Fruit fly (Drosophila melanogaster) whole organism, embryonic: Measurements from ENCODE around the gene CG31468.
A peak's percentile ranks its signal among the peaks of the same experiment; 100 is the strongest.

Experiments
- Atf-2 ChIP-seq: fragments of 200-800 bp; sonication (Bioruptor generic); optimal IDR thresholded peaks from 2 replicates; lab custom pipeline; 2016; ENCODE audit warnings: missing biosample characterization, missing genetic modification characterization
- BtbVII ChIP-seq: fragments of 200-800 bp; sonication (Bioruptor generic); optimal IDR thresholded peaks from 3 replicates; lab custom pipeline; 2017; ENCODE audit warnings: missing biosample characterization, mild to moderate bottlenecking, missing genetic modification characterization
- CG13424 ChIP-seq: fragments of 200-800 bp; sonication (Bioruptor generic); optimal IDR thresholded peaks from 2 replicates; lab custom pipeline; 2019; ENCODE audit warnings: missing biosample characterization, mild to moderate bottlenecking, missing genetic modification characterization, moderate library complexity
- CG13775 ChIP-seq: fragments of 200-800 bp; sonication (Bioruptor generic); optimal IDR thresholded peaks from 3 replicates; lab custom pipeline; 2017; ENCODE audit warnings: missing biosample characterization, mild to moderate bottlenecking, missing genetic modification characterization
- CG16813 ChIP-seq: fragments of 200-800 bp; sonication (Bioruptor generic); IDR thresholded peaks from 3 replicates; pipeline ENCODE4 v1.3.6; 2022; ENCODE audit warnings: missing biosample characterization, missing genetic modification characterization; ENCODE audit not compliant: partially characterized antibody
- CG17912 ChIP-seq: fragments of 200-800 bp; sonication (Bioruptor generic); optimal IDR thresholded peaks from 2 replicates; lab custom pipeline; 2018; ENCODE audit warnings: missing biosample characterization, mild to moderate bottlenecking, missing genetic modification characterization
- CG18599 ChIP-seq: fragments of 200-800 bp; sonication (Bioruptor generic); optimal IDR thresholded peaks from 3 replicates; lab custom pipeline; 2017; ENCODE audit warnings: missing biosample characterization, missing genetic modification characterization, mild to moderate bottlenecking, moderate library complexity, missing genetic modification reagents
- CG2120 ChIP-seq: fragments of 200-800 bp; sonication (Bioruptor generic); optimal IDR thresholded peaks from 3 replicates; lab custom pipeline; 2016; ENCODE audit warnings: missing biosample characterization, missing genetic modification characterization
- CG31441 ChIP-seq: fragments of 200-800 bp; sonication (Bioruptor generic); IDR thresholded peaks from 2 replicates; pipeline ENCODE4 v1.3.6; 2022; ENCODE audit warnings: missing biosample characterization, missing genetic modification characterization
- CG42726 ChIP-seq: fragments of 200-800 bp; sonication (Bioruptor generic); IDR thresholded peaks from 2 replicates; pipeline ENCODE4 v1.3.6; 2022; ENCODE audit warnings: missing biosample characterization, missing genetic modification characterization; ENCODE audit not compliant: partially characterized antibody
- CG6683 ChIP-seq: fragments of 200-800 bp; sonication (Bioruptor generic); optimal IDR thresholded peaks from 2 replicates; lab custom pipeline; 2017; ENCODE audit warnings: missing biosample characterization, mild to moderate bottlenecking, missing genetic modification characterization, missing genetic modification reagents
- CG6765 ChIP-seq: fragments of 200-800 bp; sonication (Bioruptor generic); optimal IDR thresholded peaks from 3 replicates; lab custom pipeline; 2017; ENCODE audit warnings: missing biosample characterization, mild to moderate bottlenecking, missing genetic modification characterization
- CG6854 ChIP-seq: fragments of 200-800 bp; sonication (Bioruptor generic); optimal IDR thresholded peaks from 3 replicates; lab custom pipeline; 2017; ENCODE audit warnings: missing biosample characterization, mild to moderate bottlenecking, missing genetic modification characterization
- CG7839 ChIP-seq: fragments of 200-800 bp; sonication (Bioruptor generic); optimal IDR thresholded peaks from 3 replicates; lab custom pipeline; 2018; ENCODE audit warnings: missing biosample characterization, mild to moderate bottlenecking, missing genetic modification characterization, moderate library complexity
- CG7987 ChIP-seq: fragments of 200-800 bp; sonication (Bioruptor generic); optimal IDR thresholded peaks from 2 replicates; lab custom pipeline; 2018; ENCODE audit warnings: missing biosample characterization, mild to moderate bottlenecking, missing genetic modification characterization, moderate library complexity
- Chrac-16 ChIP-seq: fragments of 200-800 bp; sonication (Bioruptor generic); optimal IDR thresholded peaks from 3 replicates; lab custom pipeline; 2016; ENCODE audit warnings: missing biosample characterization, missing genetic modification characterization
- CoRest ChIP-seq: fragments of 200-800 bp; sonication (Bioruptor generic); optimal IDR thresholded peaks from 3 replicates; lab custom pipeline; 2018; ENCODE audit warnings: missing biosample characterization, mild to moderate bottlenecking, missing genetic modification characterization, moderate library complexity
- D19A ChIP-seq: fragments of 200-800 bp; optimal IDR thresholded peaks from 3 replicates; lab custom pipeline; 2019; ENCODE audit warnings: missing biosample characterization, mild to moderate bottlenecking, missing genetic modification characterization, moderate library complexity
- Dip2 ChIP-seq: fragments of 200-800 bp; sonication (Bioruptor generic); IDR thresholded peaks from 2 replicates; pipeline ENCODE4 v1.3.6; 2022; ENCODE audit warnings: missing biosample characterization, missing genetic modification characterization
- Dip3 ChIP-seq: fragments of 200-800 bp; sonication (Bioruptor generic); optimal IDR thresholded peaks from 3 replicates; lab custom pipeline; 2016; ENCODE audit warnings: missing biosample characterization, missing genetic modification characterization
- Doc3 ChIP-seq: fragments of 200-800 bp; sonication (Bioruptor generic); IDR thresholded peaks from 3 replicates; pipeline ENCODE4 v1.3.6; 2022; ENCODE audit warnings: missing biosample characterization, missing genetic modification characterization; ENCODE audit not compliant: partially characterized antibody
- ERR ChIP-seq: fragments of 200-800 bp; sonication (Bioruptor generic); optimal IDR thresholded peaks from 2 replicates; lab custom pipeline; 2016; ENCODE audit warnings: missing biosample characterization, missing genetic modification characterization
- Gug ChIP-seq: fragments of 200-800 bp; sonication (Bioruptor generic); IDR thresholded peaks from 4 replicates; pipeline ENCODE4 v1.3.6; 2022; ENCODE audit warnings: missing biosample characterization, missing genetic modification characterization
- HLH4C ChIP-seq: fragments of 200-800 bp; sonication (Bioruptor generic); IDR thresholded peaks from 3 replicates; pipeline ENCODE4 v1.3.6; 2022; ENCODE audit warnings: missing biosample characterization, missing genetic modification characterization; ENCODE audit not compliant: partially characterized antibody
- Hmx ChIP-seq: fragments of 200-800 bp; sonication (Bioruptor generic); optimal IDR thresholded peaks from 2 replicates; lab custom pipeline; 2016; ENCODE audit warnings: missing biosample characterization, missing genetic modification characterization
- Hr3 ChIP-seq: fragments of 200-800 bp; sonication (Bioruptor generic); optimal IDR thresholded peaks from 3 replicates; lab custom pipeline; 2016; ENCODE audit warnings: missing biosample characterization, missing genetic modification characterization
- Hr39 ChIP-seq: fragments of >200 bp; optimal IDR thresholded peaks from 2 replicates; lab custom pipeline; 2017
- Hsf ChIP-seq: fragments of 200-800 bp; sonication (Bioruptor generic); optimal IDR thresholded peaks from 3 replicates; lab custom pipeline; 2016; ENCODE audit warnings: missing biosample characterization, missing genetic modification characterization
- Mad ChIP-seq: fragments of 200-800 bp; sonication (Bioruptor generic); optimal IDR thresholded peaks from 2 replicates; lab custom pipeline; 2016; ENCODE audit warnings: missing biosample characterization, missing genetic modification characterization
- Rx ChIP-seq: fragments of 200-800 bp; sonication (Bioruptor generic); IDR thresholded peaks from 2 replicates; pipeline ENCODE4 v1.3.6; 2022; ENCODE audit warnings: missing biosample characterization, missing genetic modification characterization
- Sox100B ChIP-seq: fragments of 200-800 bp; sonication (Bioruptor generic); optimal IDR thresholded peaks from 3 replicates; lab custom pipeline; 2018; ENCODE audit warnings: missing biosample characterization, mild to moderate bottlenecking, missing genetic modification characterization
- Spps ChIP-seq: fragments of 200-800 bp; sonication (Bioruptor generic); optimal IDR thresholded peaks from 2 replicates; lab custom pipeline; 2018; ENCODE audit warnings: missing biosample characterization, mild to moderate bottlenecking, missing genetic modification characterization
- TFAM ChIP-seq: fragments of 200-800 bp; sonication (Bioruptor generic); optimal IDR thresholded peaks from 2 replicates; lab custom pipeline; 2017; ENCODE audit warnings: missing biosample characterization, missing genetic modification characterization, inconsistent platforms
- Tbp ChIP-seq: fragments of >200 bp; optimal IDR thresholded peaks from 2 replicates; lab custom pipeline; 2018; ENCODE audit warnings: missing biosample characterization, missing genetic modification characterization
- croc ChIP-seq: fragments of 200-800 bp; sonication (Bioruptor generic); conservative IDR thresholded peaks from 3 replicates; pipeline ENCODE4 v1.3.6; 2022; ENCODE audit warnings: missing biosample characterization, missing genetic modification characterization
- cwo ChIP-seq: fragments of 200-800 bp; sonication (Bioruptor generic); optimal IDR thresholded peaks from 3 replicates; lab custom pipeline; 2017; ENCODE audit warnings: missing biosample characterization, missing genetic modification characterization, mild to moderate bottlenecking, moderate library complexity, missing genetic modification reagents
- dan ChIP-seq: fragments of 200-800 bp; sonication (Bioruptor generic); IDR thresholded peaks from 2 replicates; pipeline ENCODE4 v1.3.6; 2022; ENCODE audit warnings: missing biosample characterization, missing genetic modification characterization
- fu2 ChIP-seq: fragments of 200-800 bp; sonication (Bioruptor generic); optimal IDR thresholded peaks from 2 replicates; lab custom pipeline; 2016; ENCODE audit warnings: missing biosample characterization, missing genetic modification characterization
- gem ChIP-seq: fragments of 200-800 bp; sonication (Bioruptor generic); optimal IDR thresholded peaks from 2 replicates; lab custom pipeline; 2019; ENCODE audit warnings: missing biosample characterization, mild to moderate bottlenecking, missing genetic modification characterization, moderate library complexity
- grau ChIP-seq: fragments of 200-800 bp; optimal IDR thresholded peaks from 3 replicates; lab custom pipeline; 2019; ENCODE audit warnings: missing biosample characterization, mild to moderate bottlenecking, missing genetic modification characterization, moderate library complexity
- grn ChIP-seq: fragments of 200-800 bp; sonication (Bioruptor generic); optimal IDR thresholded peaks from 3 replicates; lab custom pipeline; 2017; ENCODE audit warnings: missing biosample characterization, missing genetic modification characterization
- gro ChIP-seq: fragments of 200-800 bp; sonication (Bioruptor generic); optimal IDR thresholded peaks from 2 replicates; lab custom pipeline; 2016; ENCODE audit warnings: missing biosample characterization, missing genetic modification characterization
- ham ChIP-seq: fragments of 200-800 bp; sonication (Bioruptor generic); IDR thresholded peaks from 2 replicates; pipeline ENCODE4 v1.3.6; 2022; ENCODE audit warnings: missing biosample characterization, missing genetic modification characterization
- hth ChIP-seq: fragments of >200 bp; optimal IDR thresholded peaks from 2 replicates; lab custom pipeline; 2017; ENCODE audit warnings: inconsistent platforms
- mirr ChIP-seq: fragments of 200-800 bp; sonication (Bioruptor generic); optimal IDR thresholded peaks from 3 replicates; lab custom pipeline; 2018; ENCODE audit warnings: missing biosample characterization, mild to moderate bottlenecking, missing genetic modification characterization
- oc ChIP-seq: fragments of 200-800 bp; sonication (Bioruptor generic); optimal IDR thresholded peaks from 2 replicates; lab custom pipeline; 2018; ENCODE audit warnings: missing biosample characterization, mild to moderate bottlenecking, missing genetic modification characterization, moderate library complexity
- phol ChIP-seq: fragments of 200-800 bp; sonication (Bioruptor generic); optimal IDR thresholded peaks from 3 replicates; lab custom pipeline; 2018; ENCODE audit warnings: missing biosample characterization, mild to moderate bottlenecking, missing genetic modification characterization, moderate library complexity
- pnt ChIP-seq: fragments of 200-800 bp; sonication (Bioruptor generic); optimal IDR thresholded peaks from 3 replicates; lab custom pipeline; 2016; ENCODE audit warnings: missing biosample characterization, missing genetic modification characterization
- scrt ChIP-seq: fragments of 200-800 bp; sonication (Bioruptor generic); optimal IDR thresholded peaks from 2 replicates; lab custom pipeline; 2018; ENCODE audit warnings: missing biosample characterization, mild to moderate bottlenecking, missing genetic modification characterization, moderate library complexity
- sd ChIP-seq: fragments of 200-800 bp; sonication (Bioruptor generic); optimal IDR thresholded peaks from 3 replicates; lab custom pipeline; 2018; ENCODE audit warnings: missing biosample characterization, mild to moderate bottlenecking, missing genetic modification characterization, moderate library complexity
- sim ChIP-seq: fragments of 200-800 bp; sonication (Bioruptor generic); IDR thresholded peaks from 2 replicates; pipeline ENCODE4 v1.3.6; 2022; ENCODE audit warnings: missing biosample characterization, missing genetic modification characterization
- sna ChIP-seq: fragments of 200-800 bp; sonication (Bioruptor generic); IDR thresholded peaks from 2 replicates; pipeline ENCODE4 v1.3.6; 2022; ENCODE audit warnings: missing biosample characterization, missing genetic modification characterization; ENCODE audit not compliant: partially characterized antibody

Gene CG31468

dm6 chr3R:23659598-23659997, 40.6 kb downstream of the CG31468 start (continued):
- TF ChIP-seq hth (lab: Kevin White, UChicago) (no peak), CG13424 (tag; lab: Kevin White, UChicago) (no peak), CG16813 (no peak), CG42726 (no peak), Hr39 (no peak), fu2 (GFP tag; lab: Kevin White, UChicago) (no peak), gem (tag; lab: Kevin White, UChicago) (peak; percentile 54), Chrac-16 (no peak), CG31441 (GFP tag; lab: Robert Waterston, UW) (peak; percentile 35; the same call in 1 of the 2 replicates), Tbp (no peak), Hsf (GFP tag; lab: Kevin White, UChicago) (no peak), CG7839 (tag; lab: Kevin White, UChicago) (peak; percentile 8), cwo (GFP tag; lab: Kevin White, UChicago) (no peak), gro (GFP tag; lab: Kevin White, UChicago) (no peak), CG2120 (GFP tag; lab: Kevin White, UChicago) (no peak), HLH4C (GFP tag; lab: Robert Waterston, UW) (no peak), sim (no peak), sd (tag; lab: Kevin White, UChicago) (no peak), Atf-2 (GFP tag; lab: Kevin White, UChicago) (no peak), CG7987 (GFP tag; lab: Kevin White, UChicago) (no peak), Gug (GFP tag; lab: Robert Waterston, UW) (no peak), croc (no peak), Mad (GFP tag; lab: Kevin White, UChicago) (no peak), grn (GFP tag; lab: Kevin White, UChicago) (no peak), CG13775 (no peak), CoRest (no peak), D19A (tag; lab: Kevin White, UChicago) (peak; percentile 3), Doc3 (no peak), pnt (GFP tag; lab: Kevin White, UChicago) (no peak), sna (GFP tag; lab: Robert Waterston, UW) (no peak), mirr (GFP tag; lab: Kevin White, UChicago) (no peak), CG18599 (GFP tag; lab: Kevin White, UChicago) (no peak), dan (no peak), ham (GFP tag; lab: Robert Waterston, UW) (no peak), Rx (GFP tag; lab: Robert Waterston, UW) (no peak), Sox100B (no peak), phol (tag; lab: Kevin White, UChicago) (peak; percentile 35), Hmx (GFP tag; lab: Kevin White, UChicago) (no peak), CG17912 (GFP tag; lab: Kevin White, UChicago) (no peak), CG6854 (GFP tag; lab: Kevin White, UChicago) (no peak), Spps (no peak), BtbVII (GFP tag; lab: Kevin White, UChicago) (no peak), CG6683 (GFP tag; lab: Kevin White, UChicago) (no peak), grau (tag; lab: Kevin White, UChicago) (no peak), TFAM (GFP tag; lab: Kevin White, UChicago) (no peak), Dip3 (no peak), Dip2 (no peak), oc (tag; lab: Kevin White, UChicago) (no peak), Hr3 (GFP tag; lab: Kevin White, UChicago) (no peak), ERR (GFP tag; lab: Kevin White, UChicago) (no peak), CG6765 (GFP tag; lab: Kevin White, UChicago) (no peak), scrt (GFP tag; lab: Kevin White, UChicago) (no peak)
